Worm (Caenorhabditis elegans): Measurements from ENCODE around the gene ZK666.12.
A peak's percentile ranks its signal among the peaks of the same experiment; 100 is the strongest.

Gene ZK666.12

ce11 chrII:10450335-10450734 is 45.7 kb upstream of the ZK666.12 start (continued):
- TF ChIP-seq pha-4 (tag; optimal IDR thresholded peaks at IDR 0.05): no peak
- TF ChIP-seq hsf-1 (GFP tag; IDR thresholded peaks at IDR 0.05): 0 out of 2 replicates have a peak, but pooled peaks have one; percentile 26
- TF ChIP-seq madf-8 (GFP tag; conservative IDR thresholded peaks at IDR 0.05): no peak
- no peak for TF ChIP-seq F23B12.7 (tag; optimal IDR thresholded peaks at IDR 0.05; ENCODE audit: insufficient read depth)
- no peak for TF ChIP-seq F39B2.1 (GFP tag; IDR thresholded peaks at IDR 0.05)
- TF ChIP-seq F37B4.10 (GFP tag; IDR thresholded peaks at IDR 0.05): no peak
- no peak for TF ChIP-seq ztf-28 (GFP tag; IDR thresholded peaks at IDR 0.05)
- no peak for TF ChIP-seq F57C9.4 (tag; optimal IDR thresholded peaks at IDR 0.05)
- no peak for TF ChIP-seq unc-62 (GFP tag; optimal IDR thresholded peaks at IDR 0.05)
- TF ChIP-seq B0261.1 (tag; optimal IDR thresholded peaks at IDR 0.05): no peak
- no peak for TF ChIP-seq F22D6.2 (tag; optimal IDR thresholded peaks at IDR 0.05)
- no peak for TF ChIP-seq lin-54 (GFP tag; optimal IDR thresholded peaks at IDR 0.05)
- peak; percentile 61; the same call in 1 of the 2 replicates for TF ChIP-seq Y79H2A.3 (GFP tag; conservative IDR thresholded peaks at IDR 0.05)
- TF ChIP-seq F33H1.4 (GFP tag; IDR thresholded peaks at IDR 0.05): no peak
- no peak for TF ChIP-seq gei-17 (GFP tag; optimal IDR thresholded peaks at IDR 0.05)
- TF ChIP-seq ztf-3 (GFP tag; optimal IDR thresholded peaks at IDR 0.05): no peak
- no peak for TF ChIP-seq F52B5.7 (tag; optimal IDR thresholded peaks at IDR 0.05)
- TF ChIP-seq mel-28 (tag; optimal IDR thresholded peaks at IDR 0.05; ENCODE audit: borderline replicate concordance): peak; percentile 68
- no peak; the same call in 1 of the 2 replicates for TF ChIP-seq K11D2.4 (GFP tag; IDR thresholded peaks at IDR 0.05)
- TF ChIP-seq K12H6.12 (tag; optimal IDR thresholded peaks at IDR 0.05): no peak
- TF ChIP-seq sdz-38 (tag; optimal IDR thresholded peaks at IDR 0.05): no peak
- no peak for TF ChIP-seq cebp-2 (GFP tag; IDR thresholded peaks at IDR 0.05)
- no peak for TF ChIP-seq somi-1 (GFP tag; optimal IDR thresholded peaks at IDR 0.05)
- no peak for TF ChIP-seq nhr-179 (tag; optimal IDR thresholded peaks at IDR 0.05)
- TF ChIP-seq T26A5.8 (tag; optimal IDR thresholded peaks at IDR 0.05): no peak
- TF ChIP-seq sptf-2 (GFP tag; optimal IDR thresholded peaks at IDR 0.05): no peak
- peak; percentile 64 for TF ChIP-seq mcd-1 (GFP tag; IDR thresholded peaks at IDR 0.05)
- no peak for TF ChIP-seq ztf-6 (GFP tag; IDR thresholded peaks at IDR 0.05)
- TF ChIP-seq Y67H2A.10 (GFP tag; conservative IDR thresholded peaks at IDR 0.05): no peak
- TF ChIP-seq athp-1 (tag; optimal IDR thresholded peaks at IDR 0.05): peak; percentile 49
- TF ChIP-seq F55B11.4 (tag; optimal IDR thresholded peaks at IDR 0.05; ENCODE audit: borderline replicate concordance, insufficient read depth): no peak
- no peak for TF ChIP-seq ets-4 (GFP tag; optimal IDR thresholded peaks at IDR 0.05)
- TF ChIP-seq attf-5 (GFP tag; optimal IDR thresholded peaks at IDR 0.05): peak; percentile 55
- TF ChIP-seq ekl-4 (GFP tag; IDR thresholded peaks at IDR 0.05): 0 out of 2 replicates have a peak, but pooled peaks have one; percentile 24
- TF ChIP-seq lin-40 (tag; optimal IDR thresholded peaks at IDR 0.05): no peak
- no peak for TF ChIP-seq egl-18 (GFP tag; IDR thresholded peaks at IDR 0.05)
- no peak for TF ChIP-seq egrh-3 (GFP tag; IDR thresholded peaks at IDR 0.05)
- no peak for TF ChIP-seq attf-6 (GFP tag; IDR thresholded peaks at IDR 0.05)
- TF ChIP-seq madf-6 (GFP tag; IDR thresholded peaks at IDR 0.05): peak; percentile 34; the same call in 1 of the 2 replicates

- TF ChIP-seq egl-18 (GFP tag; IDR thresholded peaks at IDR 0.05): no peak
- no peak for TF ChIP-seq sptf-2 (GFP tag; optimal IDR thresholded peaks at IDR 0.05)
- TF ChIP-seq mcd-1 (GFP tag; IDR thresholded peaks at IDR 0.05): 0 out of 2 replicates have a peak, but pooled peaks have one; percentile 22
- no peak for TF ChIP-seq F52B5.7 (tag; optimal IDR thresholded peaks at IDR 0.05)
- TF ChIP-seq B0019.2 (GFP tag; conservative IDR thresholded peaks at IDR 0.05): no peak
Measured at ce11 chrII:10452620-10453019, 43.4 kb upstream of the ZK666.12 start, which contains the start of gene ZK673.4. TSS of gene ZK673.4 (plus strand) at chrII:10452920.
